Worm (Caenorhabditis elegans) whole organism, L4 larva: Measurements from ENCODE around the gene F44E5.2.

Experiments
- fkh-10 ChIP-seq: fragments of 150-350 bp; optimal IDR thresholded peaks from 2 replicates; lab custom pipeline; 2014; ENCODE audit warnings: missing biosample characterization, missing genetic modification reagents, missing genetic modification characterization
- fos-1 ChIP-seq: fragments of 150-350 bp; optimal IDR thresholded peaks from 2 replicates; lab custom pipeline; 2014; ENCODE audit warnings: missing biosample characterization, missing genetic modification characterization
- jun-1 ChIP-seq: fragments of 150-350 bp; optimal IDR thresholded peaks from 2 replicates; lab custom pipeline; 2014; ENCODE audit warnings: missing biosample characterization, missing genetic modification reagents, missing genetic modification characterization
- lin-13 ChIP-seq: fragments of 150-350 bp; optimal IDR thresholded peaks from 2 replicates; lab custom pipeline; 2014; ENCODE audit warnings: missing biosample characterization, missing genetic modification reagents, missing genetic modification characterization
- mdl-1 ChIP-seq, 2 experiments: fragments of 150-350 bp in 1 of 2; sonication (generic microtip) in 1 of 2; optimal IDR thresholded peaks; 2 replicates each; lab custom pipeline; 2014 to 2017; ENCODE audit warnings: missing biosample characterization in 2 of 2, missing genetic modification characterization in 2 of 2
- nhr-237 ChIP-seq: sonication (generic microtip); optimal IDR thresholded peaks from 2 replicates; lab custom pipeline; 2017; ENCODE audit warnings: missing biosample characterization, missing genetic modification characterization
- unc-62 ChIP-seq, 3 experiments: fragments of 150-350 bp in 1 of 3; sonication (generic microtip); optimal IDR thresholded peaks in 2 of 3; peaks in 1 of 3; 1 replicate in 1 of 3; 2 replicates in 2 of 3; lab custom pipeline; 2014 to 2017; ENCODE audit warnings: missing biosample characterization in 3 of 3, missing genetic modification characterization in 3 of 3, missing genetic modification reagents in 3 of 3, missing genotype in 1 of 3

- TF ChIP-seq nhr-237 (tag; lab: Kevin White, UChicago) (no peak), lin-13 (GFP tag; lab: Kevin White, UChicago) (peak; percentile 1), jun-1 (tag; lab: Kevin White, UChicago) (no peak), mdl-1 (tag; optimal IDR thresholded peaks at IDR 0.05; lab: Kevin White, UChicago) (peak; percentile 5 to 73), unc-62 (GFP tag; optimal IDR thresholded peaks at IDR 0.05 in 1 of 2; lab: Kevin White, UChicago) (peak in 1 of 2 experiments; percentile 93), unc-62 (tag; optimal IDR thresholded peaks at IDR 0.05; lab: Kevin White, UChicago) (no peak), fkh-10 (GFP tag; lab: Kevin White, UChicago) (peak; percentile 84), fos-1 (tag; lab: Kevin White, UChicago) (no peak)
Measured at ce11 chrII:11746782-11747288, 19.7 kb upstream of the F44E5.2 start.
